Fruit fly (Drosophila melanogaster): Measurements from ENCODE around the gene Atg17.

Atg17 gene

DNA sequence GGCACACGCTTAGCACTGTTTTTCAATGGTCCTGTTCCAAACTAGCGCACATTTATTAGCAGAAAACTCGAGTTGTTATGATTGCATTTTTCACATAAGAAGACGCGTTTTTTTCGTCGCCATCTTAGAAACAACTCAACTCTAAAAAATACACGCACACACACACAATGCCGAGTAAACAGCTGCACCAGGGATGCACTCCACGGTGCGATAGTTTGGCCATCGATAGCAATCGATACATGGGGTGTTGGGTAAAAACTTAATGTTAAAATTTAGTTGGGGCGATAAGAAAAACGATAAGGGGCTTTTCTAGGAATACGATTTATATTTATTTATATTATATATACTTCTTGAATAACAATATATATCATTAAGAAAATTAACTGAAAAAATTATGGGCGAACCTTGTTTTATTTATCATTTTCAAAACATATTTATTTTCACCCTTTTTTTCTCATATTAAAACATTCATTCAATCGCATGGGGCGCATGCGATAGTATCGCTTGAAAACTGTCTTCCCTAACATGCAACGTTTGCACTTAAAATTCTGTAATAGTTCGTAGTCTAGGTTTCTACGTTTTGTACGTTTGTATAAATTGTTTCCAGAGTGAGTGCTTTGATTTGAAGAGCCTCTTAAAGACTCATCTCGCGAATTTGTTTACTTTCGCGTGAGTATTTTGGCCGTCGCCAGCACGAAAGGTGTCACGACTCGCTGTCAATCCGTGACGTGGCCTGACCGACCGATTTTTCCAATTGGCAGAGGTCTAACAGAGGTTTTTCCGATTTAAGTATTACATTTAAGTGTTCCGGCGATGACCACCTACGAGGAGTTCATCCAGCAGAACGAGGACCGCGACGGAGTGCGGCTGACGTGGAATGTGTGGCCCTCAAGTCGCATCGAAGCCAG lies 20.7 kb upstream of the Atg17 start, which contains the start of the genes MTA1-like and Sec23 (continued):
- no peak for TF ChIP-seq NFAT (GFP tag; IDR thresholded peaks at IDR 0.05)
- TF ChIP-seq CG10543 (GFP tag; optimal IDR thresholded peaks at IDR 0.05): peak; percentile 66
- peak; percentile 85 for TF ChIP-seq nerfin-2 (GFP tag; IDR thresholded peaks at IDR 0.05; ENCODE audit: partially characterized antibody)
- TF ChIP-seq run (tag; optimal IDR thresholded peaks at IDR 0.05): no peak
- TF ChIP-seq lmd (GFP tag; IDR thresholded peaks at IDR 0.05): peak; percentile 44; the same call in 1 of the 2 replicates
- peak; percentile 59 for TF ChIP-seq CG17186 (GFP tag; optimal IDR thresholded peaks at IDR 0.05)
- TF ChIP-seq Neu2 (GFP tag; optimal IDR thresholded peaks at IDR 0.05; ENCODE audit: borderline replicate concordance): no peak
- TF ChIP-seq scrt (GFP tag; optimal IDR thresholded peaks at IDR 0.05): peak; percentile 31
- peak; percentile 81 for TF ChIP-seq CG13775 (GFP tag; optimal IDR thresholded peaks at IDR 0.05)
- peak; percentile 49 for TF ChIP-seq CG1603 (tag; optimal IDR thresholded peaks at IDR 0.05)
- peak; percentile 44 for TF ChIP-seq twi (tag; optimal IDR thresholded peaks at IDR 0.05)
- no peak for TF ChIP-seq CG1024 (GFP tag; IDR thresholded peaks at IDR 0.05)
- TF ChIP-seq HLH3B (GFP tag; IDR thresholded peaks at IDR 0.05): peak; percentile 35; the same call in 1 of the 2 replicates
- TF ChIP-seq CG9727 (GFP tag; optimal IDR thresholded peaks at IDR 0.05): peak; percentile 74
- TF ChIP-seq CG4328 (GFP tag; optimal IDR thresholded peaks at IDR 0.05): no peak
- TF ChIP-seq CG32532 (GFP tag; IDR thresholded peaks at IDR 0.05): peak; percentile 43; the same call in 1 of the 2 replicates
- TF ChIP-seq bbx (GFP tag; IDR thresholded peaks at IDR 0.05; ENCODE audit: partially characterized antibody): peak; percentile 90
- peak; percentile 21 for TF ChIP-seq CG7556 (GFP tag; optimal IDR thresholded peaks at IDR 0.05)
- TF ChIP-seq fu2 (GFP tag; optimal IDR thresholded peaks at IDR 0.05): peak; percentile 12
- TF ChIP-seq Dref (GFP tag; IDR thresholded peaks at IDR 0.05): peak; percentile 82
- TF ChIP-seq dysf (GFP tag; IDR thresholded peaks at IDR 0.05): peak; percentile 17; the same call in 1 of the 3 replicates
- TF ChIP-seq Ada2b (GFP tag; IDR thresholded peaks at IDR 0.05): no peak
- peak; percentile 94 for TF ChIP-seq sna (GFP tag; IDR thresholded peaks at IDR 0.05; ENCODE audit: partially characterized antibody)
- TF ChIP-seq HLHmδ (GFP tag; optimal IDR thresholded peaks at IDR 0.05): peak; percentile 41
- peak; percentile 81 for TF ChIP-seq sens (GFP tag)
- no peak for TF ChIP-seq CG5180 (GFP tag; optimal IDR thresholded peaks at IDR 0.05)
- peak; percentile 14 for TF ChIP-seq kni (GFP tag; optimal IDR thresholded peaks at IDR 0.05)
- TF ChIP-seq H15 (GFP tag; IDR thresholded peaks at IDR 0.05): peak; percentile 17; the same call in 1 of the 3 replicates
- TF ChIP-seq pfk (GFP tag; optimal IDR thresholded peaks at IDR 0.05): no peak
- TF ChIP-seq CG13894 (tag; optimal IDR thresholded peaks at IDR 0.05): peak; percentile 37
- TF ChIP-seq slp2 (GFP tag; optimal IDR thresholded peaks at IDR 0.05): no peak
- no peak for TF ChIP-seq CG15073 (GFP tag; optimal IDR thresholded peaks at IDR 0.05)
- no peak for TF ChIP-seq CG7745 (tag; optimal IDR thresholded peaks at IDR 0.05)
- no peak for TF ChIP-seq CG4282 (GFP tag; optimal IDR thresholded peaks at IDR 0.05)
- TF ChIP-seq CG31441 (GFP tag; IDR thresholded peaks at IDR 0.05): peak; percentile 74
- TF ChIP-seq Dip3 (GFP tag; optimal IDR thresholded peaks at IDR 0.05): peak; percentile 5
- TF ChIP-seq Ravus (GFP tag; IDR thresholded peaks at IDR 0.05): no peak
- peak; percentile 11 for TF ChIP-seq CG18476 (GFP tag; optimal IDR thresholded peaks at IDR 0.05)
- TF ChIP-seq mam (GFP tag; optimal IDR thresholded peaks at IDR 0.05): peak; percentile 53
- TF ChIP-seq CG12659 (GFP tag; optimal IDR thresholded peaks at IDR 0.05): peak; percentile 87
- TF ChIP-seq tx (GFP tag; optimal IDR thresholded peaks at IDR 0.05): peak; percentile 14
- peak; percentile 88 for TF ChIP-seq Bgb (GFP tag; IDR thresholded peaks at IDR 0.05; ENCODE audit: partially characterized antibody)
- TF ChIP-seq gfzf (GFP tag; optimal IDR thresholded peaks at IDR 0.05): peak; percentile 13
- TF ChIP-seq odd (GFP tag; optimal IDR thresholded peaks at IDR 0.05): no peak
- peak; percentile 45 for TF ChIP-seq CG8290 (GFP tag; optimal IDR thresholded peaks at IDR 0.05)
- TF ChIP-seq CG8290 (tag; optimal IDR thresholded peaks at IDR 0.05): peak; percentile 29 to 49
- no peak for TF ChIP-seq CG11398 (GFP tag; optimal IDR thresholded peaks at IDR 0.05)
- peak; percentile 64 for TF ChIP-seq Ets97D (GFP tag; optimal IDR thresholded peaks at IDR 0.05)
